Worm (Caenorhabditis elegans) whole organism, L4 larva: Measurements from ENCODE around the gene daam-1.
A peak's percentile ranks its signal among the peaks of the same experiment; 100 is the strongest.

Experiments used
- D1046.2 ChIP-seq: fragments of 200-800 bp; sonication (Bioruptor generic); IDR thresholded peaks from 2 replicates; pipeline ENCODE4 v1.3.6; 2022; ENCODE audit warnings: missing genetic modification characterization, missing compliant biosample characterization
- F26F4.8 ChIP-seq: fragments of 200-800 bp; sonication (Bioruptor generic); conservative IDR thresholded peaks from 2 replicates; pipeline ENCODE4 v1.3.6; 2022; ENCODE audit warnings: missing genetic modification characterization, missing compliant biosample characterization
- T26A8.4 ChIP-seq: fragments of 200-800 bp; sonication (Bioruptor generic); IDR thresholded peaks from 2 replicates; pipeline ENCODE4 v1.3.6; 2022; ENCODE audit warnings: missing genetic modification characterization, missing compliant biosample characterization
- Y5F2A.4 ChIP-seq: fragments of 200-800 bp; sonication (Bioruptor generic); optimal IDR thresholded peaks from 2 replicates; lab custom pipeline; 2018; ENCODE audit warnings: mild to moderate bottlenecking, missing genetic modification characterization, missing compliant biosample characterization
- Y75B8A.6 ChIP-seq: fragments of 200-800 bp; sonication (Bioruptor generic); IDR thresholded peaks from 2 replicates; pipeline ENCODE4 v1.3.6; 2022; ENCODE audit warnings: missing genetic modification reagents, missing genetic modification characterization, missing compliant biosample characterization
- ZK337.2 ChIP-seq: fragments of 200-800 bp; sonication (Bioruptor generic); IDR thresholded peaks from 2 replicates; pipeline ENCODE4 v1.3.6; 2022; ENCODE audit warnings: missing genetic modification reagents, missing genetic modification characterization, missing compliant biosample characterization
- aly-2 ChIP-seq: sonication (generic microtip); optimal IDR thresholded peaks from 2 replicates; lab custom pipeline; 2018; ENCODE audit warnings: missing biosample characterization, missing genetic modification characterization
- attf-4 ChIP-seq: sonication (generic microtip); optimal IDR thresholded peaks from 3 replicates; lab custom pipeline; 2017; ENCODE audit warnings: missing biosample characterization, missing genetic modification characterization
- ceh-32 ChIP-seq: sonication (generic microtip); optimal IDR thresholded peaks from 2 replicates; lab custom pipeline; 2016; ENCODE audit warnings: mild to moderate bottlenecking, missing genetic modification characterization, missing compliant biosample characterization; ENCODE audit not compliant: poor library complexity
- ceh-44 ChIP-seq: fragments of 200-800 bp; sonication (Bioruptor generic); IDR thresholded peaks from 2 replicates; pipeline ENCODE4 v1.3.6; 2022; ENCODE audit warnings: missing genetic modification reagents, missing genetic modification characterization, missing compliant biosample characterization
- ces-1 ChIP-seq: fragments of 150-350 bp; sonication (generic microtip); optimal IDR thresholded peaks from 4 replicates; lab custom pipeline; 2014; ENCODE audit warnings: missing biosample characterization, missing genetic modification reagents, missing genetic modification characterization
- daf-19 ChIP-seq: fragments of 200-800 bp; sonication (Bioruptor generic); conservative IDR thresholded peaks from 2 replicates; pipeline ENCODE4 v1.3.6; 2022; ENCODE audit warnings: missing genetic modification characterization, missing compliant biosample characterization
- daf-8 ChIP-seq: fragments of 200-800 bp; sonication (Bioruptor generic); IDR thresholded peaks from 2 replicates; pipeline ENCODE4 v1.3.6; 2022; ENCODE audit warnings: missing genetic modification characterization, missing compliant biosample characterization
- dmd-6 ChIP-seq: fragments of 200-800 bp; sonication (Bioruptor generic); IDR thresholded peaks from 2 replicates; pipeline ENCODE4 v1.3.6; 2022; ENCODE audit warnings: missing genetic modification reagents, missing genetic modification characterization, missing compliant biosample characterization
- dmd-9 ChIP-seq: fragments of 200-800 bp; sonication (Bioruptor generic); IDR thresholded peaks from 2 replicates; pipeline ENCODE4 v1.3.6; 2022; ENCODE audit warnings: missing genetic modification reagents, missing genetic modification characterization, missing compliant biosample characterization
- egl-27 ChIP-seq: sonication (generic microtip); optimal IDR thresholded peaks from 3 replicates; lab custom pipeline; 2017; ENCODE audit warnings: missing biosample characterization, missing genetic modification reagents, missing genetic modification characterization
- gei-8 ChIP-seq: fragments of 200-800 bp; sonication (Bioruptor generic); optimal IDR thresholded peaks from 2 replicates; lab custom pipeline; 2018; ENCODE audit warnings: mild to moderate bottlenecking, missing genetic modification characterization, missing compliant biosample characterization
- hif-1 ChIP-seq, 2 experiments: sonication (generic microtip); optimal IDR thresholded peaks; 2 replicates each; lab custom pipeline; 2016 to 2017; ENCODE audit warnings: missing compliant biosample characterization in 2 of 2, missing genetic modification characterization in 2 of 2, missing genetic modification reagents in 2 of 2, missing genotype in 2 of 2, mild to moderate bottlenecking in 1 of 2
- lim-7 ChIP-seq: fragments of 200-800 bp; sonication (Bioruptor generic); IDR thresholded peaks from 2 replicates; pipeline ENCODE4 v1.3.6; 2022; ENCODE audit warnings: missing genetic modification characterization, missing compliant biosample characterization
- lin-38 ChIP-seq: fragments of 200-800 bp; sonication (Bioruptor generic); IDR thresholded peaks from 2 replicates; pipeline ENCODE4 v1.3.6; 2022; ENCODE audit warnings: missing genetic modification reagents, missing genetic modification characterization, missing compliant biosample characterization
- lsy-2 ChIP-seq, 2 experiments: fragments of 150-350 bp in 1 of 2; sonication (generic microtip) in 1 of 2; optimal IDR thresholded peaks; 2 replicates each; lab custom pipeline; 2014 to 2017; ENCODE audit warnings: missing biosample characterization in 2 of 2, missing genetic modification characterization in 2 of 2
- madf-9 ChIP-seq: fragments of 200-800 bp; sonication (Bioruptor generic); conservative IDR thresholded peaks from 2 replicates; pipeline ENCODE4 v1.3.6; 2022; ENCODE audit warnings: missing genetic modification reagents, missing genetic modification characterization, missing compliant biosample characterization
- mxl-3 ChIP-seq: fragments of 200-800 bp; sonication (Bioruptor generic); optimal IDR thresholded peaks from 2 replicates; lab custom pipeline; 2018; ENCODE audit warnings: mild to moderate bottlenecking, missing genetic modification characterization, missing compliant biosample characterization
- nhr-11 ChIP-seq: fragments of 150-350 bp; optimal IDR thresholded peaks from 2 replicates; lab custom pipeline; 2014; ENCODE audit warnings: missing biosample characterization, missing genetic modification characterization
- nhr-237 ChIP-seq: sonication (generic microtip); optimal IDR thresholded peaks from 2 replicates; lab custom pipeline; 2017; ENCODE audit warnings: missing biosample characterization, missing genetic modification characterization
- nhr-28 ChIP-seq: fragments of 150-350 bp; optimal IDR thresholded peaks from 2 replicates; lab custom pipeline; 2014; ENCODE audit warnings: missing biosample characterization, missing genetic modification characterization
- nhr-48 ChIP-seq: sonication (generic microtip); optimal IDR thresholded peaks from 2 replicates; lab custom pipeline; 2016; ENCODE audit warnings: mild to moderate bottlenecking, missing genetic modification characterization, missing compliant biosample characterization
- nhr-6 ChIP-seq: fragments of 150-350 bp; optimal IDR thresholded peaks from 2 replicates; lab custom pipeline; 2014; ENCODE audit warnings: missing biosample characterization, missing genetic modification characterization
- nhr-76 ChIP-seq: fragments of 150-350 bp; optimal IDR thresholded peaks from 2 replicates; lab custom pipeline; 2014; ENCODE audit warnings: missing biosample characterization, missing genetic modification characterization
- pha-4 ChIP-seq, 2 experiments: fragments of 150-350 bp in 1 of 2; fragments of 200-800 bp in 1 of 2; sonication (Bioruptor generic) in 1 of 2; IDR thresholded peaks in 1 of 2; optimal IDR thresholded peaks in 1 of 2; 2 replicates each; pipeline versions ENCODE4 v1.3.6 to Lab custom; 2014 to 2022; ENCODE audit warnings: missing genetic modification characterization in 2 of 2, missing genetic modification reagents in 2 of 2, missing biosample characterization in 1 of 2, missing compliant biosample characterization in 1 of 2
- saeg-2 ChIP-seq: fragments of 200-800 bp; sonication (Bioruptor generic); IDR thresholded peaks from 2 replicates; pipeline ENCODE4 v1.3.6; 2022; ENCODE audit warnings: missing genetic modification reagents, missing genetic modification characterization, missing compliant biosample characterization
- skn-1 ChIP-seq: fragments of 150-350 bp; optimal IDR thresholded peaks from 2 replicates; lab custom pipeline; 2014; ENCODE audit warnings: missing biosample characterization, missing genetic modification characterization
- snpc-1.2 ChIP-seq: fragments of 200-800 bp; sonication (Bioruptor generic); IDR thresholded peaks from 2 replicates; pipeline ENCODE4 v1.3.6; 2022; ENCODE audit warnings: missing genetic modification reagents, missing genetic modification characterization, missing compliant biosample characterization
- snpc-4 ChIP-seq: fragments of 150-350 bp; optimal IDR thresholded peaks from 2 replicates; lab custom pipeline; 2014; ENCODE audit warnings: missing biosample characterization, missing genetic modification characterization
- spr-1 ChIP-seq: sonication (generic microtip); optimal IDR thresholded peaks from 2 replicates; lab custom pipeline; 2016; ENCODE audit warnings: mild to moderate bottlenecking, missing genetic modification characterization, missing compliant biosample characterization
- tag-97 ChIP-seq: fragments of 200-800 bp; sonication (Bioruptor generic); IDR thresholded peaks from 2 replicates; pipeline ENCODE4 v1.3.6; 2022; ENCODE audit warnings: missing genetic modification characterization, missing compliant biosample characterization
- unc-130 ChIP-seq: sonication (generic microtip); optimal IDR thresholded peaks from 2 replicates; lab custom pipeline; 2016; ENCODE audit warnings: missing genetic modification reagents, missing genetic modification characterization, missing compliant biosample characterization
- unc-39 ChIP-seq: sonication (generic microtip); optimal IDR thresholded peaks from 2 replicates; lab custom pipeline; 2017; ENCODE audit warnings: missing biosample characterization, missing genetic modification characterization
- unc-62 ChIP-seq, 3 experiments: fragments of 150-350 bp in 1 of 3; sonication (generic microtip); optimal IDR thresholded peaks in 2 of 3; peaks in 1 of 3; 1 replicate in 1 of 3; 2 replicates in 2 of 3; lab custom pipeline; 2014 to 2017; ENCODE audit warnings: missing biosample characterization in 3 of 3, missing genetic modification characterization in 3 of 3, missing genetic modification reagents in 3 of 3, missing genotype in 1 of 3
- vab-7 ChIP-seq: fragments of 200-800 bp; sonication (Bioruptor generic); IDR thresholded peaks from 2 replicates; pipeline ENCODE4 v1.3.6; 2022; ENCODE audit warnings: missing genetic modification reagents, missing genetic modification characterization, missing compliant biosample characterization
- zfp-2 ChIP-seq: sonication (generic microtip); optimal IDR thresholded peaks from 2 replicates; lab custom pipeline; 2016; ENCODE audit warnings: mild to moderate bottlenecking, missing genetic modification characterization, missing compliant biosample characterization
- zfp-3 ChIP-seq: fragments of 200-800 bp; sonication (Bioruptor generic); conservative IDR thresholded peaks from 2 replicates; pipeline ENCODE4 v1.3.6; 2022; ENCODE audit warnings: missing genetic modification reagents, missing genetic modification characterization, missing compliant biosample characterization
- zip-11 ChIP-seq: fragments of 200-800 bp; sonication (Bioruptor generic); IDR thresholded peaks from 2 replicates; pipeline ENCODE4 v1.3.6; 2022; ENCODE audit warnings: missing genetic modification characterization, missing compliant biosample characterization
- zip-2 ChIP-seq: fragments of 150-350 bp; optimal IDR thresholded peaks from 2 replicates; lab custom pipeline; 2014; ENCODE audit warnings: missing biosample characterization, missing genetic modification characterization
- ztf-11 ChIP-seq: fragments of 150-350 bp; optimal IDR thresholded peaks from 2 replicates; lab custom pipeline; 2014; ENCODE audit warnings: missing biosample characterization, missing genetic modification characterization

Gene daam-1

DNA sequence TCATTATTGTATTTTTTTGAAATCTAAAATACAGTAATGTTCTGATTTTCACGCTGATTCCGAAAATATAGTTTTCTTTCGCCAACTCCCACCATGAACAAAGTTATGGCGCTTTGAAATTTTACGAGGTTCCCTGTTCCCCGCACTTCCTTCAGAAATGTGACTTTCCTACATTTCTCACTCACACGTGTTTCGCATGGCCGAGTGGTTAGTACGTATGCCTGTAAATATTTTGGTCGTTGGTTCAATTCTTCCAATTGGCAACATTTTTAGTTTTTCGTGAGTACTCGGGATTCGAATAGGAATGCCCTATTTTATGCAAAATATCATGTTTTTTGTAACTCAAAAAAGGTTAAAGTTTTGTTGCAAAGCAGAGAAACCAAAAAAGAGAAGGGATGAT lies 30.3 kb downstream of the daam-1 start (continued):
- no peak for TF ChIP-seq dmd-6 (GFP tag; lab: Robert Waterston, UW)
- TF ChIP-seq lsy-2 (tag; optimal IDR thresholded peaks at IDR 0.05; lab: Kevin White, UChicago) = no peak
- TF ChIP-seq nhr-28 (tag; lab: Kevin White, UChicago) = peak; percentile 6
- TF ChIP-seq unc-62 (GFP tag; optimal IDR thresholded peaks at IDR 0.05 in 1 of 2; lab: Kevin White, UChicago) = no peak
- TF ChIP-seq unc-62 (tag; optimal IDR thresholded peaks at IDR 0.05; lab: Kevin White, UChicago) = no peak
- peak; percentile 86 for TF ChIP-seq Y75B8A.6 (GFP tag; lab: Robert Waterston, UW)
- TF ChIP-seq zfp-2 (tag; lab: Kevin White, UChicago) = no peak
- TF ChIP-seq snpc-4 (tag; lab: Kevin White, UChicago) = no peak
- peak; percentile 91 for TF ChIP-seq F26F4.8 (GFP tag; lab: Robert Waterston, UW)
- TF ChIP-seq daf-8 (GFP tag; lab: Robert Waterston, UW) = no peak
- no peak for TF ChIP-seq unc-130 (GFP tag; lab: Kevin White, UChicago)
- TF ChIP-seq nhr-48 = peak; percentile 5
- TF ChIP-seq nhr-76 (tag; lab: Kevin White, UChicago) = no peak
- TF ChIP-seq pha-4 (GFP tag; IDR thresholded peaks at IDR 0.05; lab: Robert Waterston, UW) = peak; percentile 88; the same call in 1 of the 2 replicates
- no peak for TF ChIP-seq pha-4 (tag; optimal IDR thresholded peaks at IDR 0.05; lab: Kevin White, UChicago)
- TF ChIP-seq lim-7 (GFP tag; lab: Robert Waterston, UW) = peak; percentile 93
- TF ChIP-seq attf-4 = no peak
- TF ChIP-seq zip-11 (GFP tag; lab: Robert Waterston, UW) = peak; percentile 87
- peak; percentile 76 for TF ChIP-seq madf-9
- TF ChIP-seq egl-27 (tag; lab: Kevin White, UChicago) = no peak
- peak; percentile 31 for TF ChIP-seq nhr-6 (tag; lab: Kevin White, UChicago)
- TF ChIP-seq nhr-237 (tag; lab: Kevin White, UChicago) = no peak
- TF ChIP-seq unc-39 = no peak
- 0 out of 2 replicates have a peak, but pooled peaks have one; percentile 52 for TF ChIP-seq zfp-3 (GFP tag; lab: Robert Waterston, UW)
- peak; percentile 86 for TF ChIP-seq daf-19 (GFP tag; lab: Robert Waterston, UW)
- TF ChIP-seq hif-1 (tag; optimal IDR thresholded peaks at IDR 0.05; lab: Kevin White, UChicago) = no peak
- TF ChIP-seq zip-2 = no peak
- no peak for TF ChIP-seq saeg-2 (GFP tag; lab: Robert Waterston, UW)
- TF ChIP-seq ztf-11 (tag; lab: Kevin White, UChicago) = no peak
- TF ChIP-seq snpc-1.2 (GFP tag; lab: Robert Waterston, UW) = peak; percentile 81
- TF ChIP-seq gei-8 (GFP tag; lab: Kevin White, UChicago) = peak; percentile 69
- TF ChIP-seq ceh-44 = peak; percentile 75; the same call in 1 of the 2 replicates
- TF ChIP-seq tag-97 (GFP tag; lab: Robert Waterston, UW) = no peak
- TF ChIP-seq D1046.2 (GFP tag; lab: Robert Waterston, UW) = peak; percentile 87
- no peak; the same call in 1 of the 2 replicates for TF ChIP-seq T26A8.4 (GFP tag; lab: Robert Waterston, UW)
- TF ChIP-seq nhr-11 = no peak
- peak; percentile 84 for TF ChIP-seq Y5F2A.4 (GFP tag; lab: Kevin White, UChicago)
- TF ChIP-seq, all 104 proteins: peak for 56

DNA sequence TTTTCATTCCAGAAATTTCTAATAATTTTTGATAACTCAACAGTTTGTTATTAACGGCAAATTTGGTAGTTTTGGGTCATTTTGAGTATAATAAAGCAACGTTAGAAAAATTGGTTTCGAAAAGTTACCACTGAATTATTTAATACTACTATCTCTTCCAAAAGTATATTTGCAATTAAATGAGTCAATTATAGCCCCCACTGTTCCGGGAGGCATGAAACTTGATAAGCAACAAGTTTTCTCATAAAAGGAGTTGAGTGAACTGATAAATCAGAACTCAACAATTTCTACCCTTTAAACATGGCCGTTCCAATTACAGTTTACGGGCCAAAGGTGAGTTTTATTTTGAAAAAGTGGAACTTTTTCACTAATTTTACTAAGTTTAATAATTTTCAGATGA lies 35.0 kb downstream of the daam-1 start, which contains the start of gene B0348.1:
B0348.1 (plus strand) TSS at position 301 of the 400 bp plus-strand sequence.
- TF ChIP-seq ztf-11 (tag; lab: Kevin White, UChicago) (no peak), vab-7 (GFP tag; lab: Robert Waterston, UW) (no peak), ceh-32 (tag; lab: Kevin White, UChicago) (no peak), spr-1 (tag; lab: Kevin White, UChicago) (no peak), mxl-3 (no peak), ces-1 (GFP tag; lab: Kevin White, UChicago) (no peak), nhr-6 (tag; lab: Kevin White, UChicago) (no peak), dmd-9 (GFP tag; lab: Robert Waterston, UW) (no peak), hif-1 (tag; optimal IDR thresholded peaks at IDR 0.05; lab: Kevin White, UChicago) (no peak), skn-1 (tag; lab: Kevin White, UChicago) (no peak), aly-2 (tag; lab: Kevin White, UChicago) (no peak), dmd-6 (GFP tag; lab: Robert Waterston, UW) (no peak), egl-27 (tag; lab: Kevin White, UChicago) (no peak), lin-38 (GFP tag; lab: Robert Waterston, UW) (no peak), nhr-28 (tag; lab: Kevin White, UChicago) (no peak), zip-11 (GFP tag; lab: Robert Waterston, UW) (no peak), ZK337.2 (GFP tag; lab: Robert Waterston, UW) (no peak)
